Fruit fly (Drosophila melanogaster) whole organism: ENCODE results near the gene Cp7Fa.

Experiments
- psq ChIP-seq: fragments of >200 bp; optimal IDR thresholded peaks from 2 replicates; lab custom pipeline; 2017
- usp ChIP-seq: fragments of >200 bp; optimal IDR thresholded peaks from 2 replicates; lab custom pipeline; 2017; ENCODE audit warnings: missing biosample characterization, missing genetic modification characterization, mixed read lengths

DNA sequence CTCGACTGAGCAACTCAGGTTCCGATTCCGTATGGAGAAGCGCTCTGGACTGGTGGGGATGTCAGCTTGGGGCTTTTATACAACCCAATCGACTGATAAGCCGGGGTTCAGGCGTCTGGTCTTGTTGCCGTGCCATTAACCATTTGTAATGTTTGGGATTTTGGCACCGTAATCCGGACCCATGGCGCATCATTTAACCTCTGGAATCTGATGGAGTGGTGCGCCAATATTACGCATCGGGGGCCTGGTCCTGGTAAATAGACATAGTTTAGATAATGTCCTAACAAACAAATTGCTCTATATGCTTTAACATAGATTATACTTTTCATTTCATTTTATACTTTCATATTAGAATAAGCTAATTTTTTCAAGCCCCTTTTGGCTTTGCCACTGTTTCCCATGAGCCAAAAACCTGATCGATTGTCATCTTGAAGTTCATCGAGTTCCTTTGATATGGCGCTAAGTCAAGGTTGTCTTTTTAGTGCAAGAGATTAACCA, 1.7 kb upstream of the Cp7Fa start, which contains the start of gene CG12116:
- no peak for TF ChIP-seq psq
- TF ChIP-seq usp (GFP tag; lab: Kevin White, UChicago), result no peak
